Fruit fly (Drosophila melanogaster) whole organism, pupa: ENCODE data around the gene Noa36.

Experiments
- CG10348 ChIP-seq: fragments of 200-800 bp; sonication (Bioruptor generic); IDR thresholded peaks from 2 replicates; pipeline ENCODE4 v1.3.6; 2022; ENCODE audit warnings: missing biosample characterization, missing genetic modification characterization
- CG12605 ChIP-seq: fragments of 200-800 bp; sonication (Bioruptor generic); IDR thresholded peaks from 2 replicates; pipeline ENCODE4 v1.3.6; 2022; ENCODE audit warnings: missing biosample characterization, missing genetic modification characterization
- CG13204 ChIP-seq: fragments of 200-800 bp; sonication (Bioruptor generic); optimal IDR thresholded peaks from 2 replicates; lab custom pipeline; 2018; ENCODE audit warnings: missing biosample characterization, mild to moderate bottlenecking, missing genetic modification characterization, moderate library complexity
- CG14655 ChIP-seq: fragments of 200-800 bp; sonication (Bioruptor generic); optimal IDR thresholded peaks from 3 replicates; lab custom pipeline; 2017; ENCODE audit warnings: mild to moderate bottlenecking, missing biosample characterization, missing genetic modification reagents, missing genetic modification characterization
- CG15710 ChIP-seq: fragments of 200-800 bp; sonication (Bioruptor generic); optimal IDR thresholded peaks from 2 replicates; lab custom pipeline; 2018; ENCODE audit warnings: missing biosample characterization, mild to moderate bottlenecking, missing genetic modification characterization, moderate library complexity
- CG17806 ChIP-seq: fragments of 200-800 bp; sonication (Bioruptor generic); optimal IDR thresholded peaks from 2 replicates; lab custom pipeline; 2018; ENCODE audit warnings: missing biosample characterization, mild to moderate bottlenecking, missing genetic modification characterization, moderate library complexity
- CG32121 ChIP-seq: fragments of 200-800 bp; sonication (Bioruptor generic); IDR thresholded peaks from 2 replicates; pipeline ENCODE4 v1.3.6; 2022; ENCODE audit warnings: missing biosample characterization, missing genetic modification characterization
- CG34367 ChIP-seq: fragments of 200-800 bp; sonication (Bioruptor generic); optimal IDR thresholded peaks from 2 replicates; lab custom pipeline; 2018; ENCODE audit warnings: missing biosample characterization, mild to moderate bottlenecking, missing genetic modification characterization
- CG4496 ChIP-seq: fragments of 200-800 bp; sonication (Bioruptor generic); IDR thresholded peaks from 3 replicates; pipeline ENCODE4 v1.3.6; 2022; ENCODE audit warnings: missing biosample characterization, missing genetic modification characterization
- CG8159 ChIP-seq: fragments of 200-800 bp; sonication (Bioruptor generic); optimal IDR thresholded peaks from 3 replicates; lab custom pipeline; 2018; ENCODE audit warnings: missing biosample characterization, mild to moderate bottlenecking, missing genetic modification characterization, moderate library complexity
- CG8301 ChIP-seq: fragments of 200-800 bp; sonication (Bioruptor generic); optimal IDR thresholded peaks from 2 replicates; lab custom pipeline; 2018; ENCODE audit warnings: missing biosample characterization, mild to moderate bottlenecking, missing genetic modification characterization
- CG9948 ChIP-seq: fragments of 200-800 bp; sonication (Bioruptor generic); optimal IDR thresholded peaks from 2 replicates; lab custom pipeline; 2018; ENCODE audit warnings: missing biosample characterization, mild to moderate bottlenecking, missing genetic modification characterization, moderate library complexity
- D1 ChIP-seq: fragments of 200-800 bp; sonication (Bioruptor generic); optimal IDR thresholded peaks from 2 replicates; lab custom pipeline; 2018; ENCODE audit warnings: missing biosample characterization, mild to moderate bottlenecking, missing genetic modification characterization, moderate library complexity
- EcR ChIP-seq: fragments of 200-800 bp; sonication (Bioruptor generic); optimal IDR thresholded peaks from 3 replicates; lab custom pipeline; 2019; ENCODE audit warnings: missing biosample characterization, missing genetic modification characterization, mild to moderate bottlenecking, moderate library complexity, missing genetic modification reagents
- Ets98B ChIP-seq: fragments of 200-800 bp; sonication (Bioruptor generic); IDR thresholded peaks from 2 replicates; pipeline ENCODE4 v1.3.6; 2022; ENCODE audit warnings: missing biosample characterization, missing genetic modification characterization
- Pif1A ChIP-seq: fragments of 200-800 bp; sonication (Bioruptor generic); optimal IDR thresholded peaks from 3 replicates; lab custom pipeline; 2016; ENCODE audit warnings: missing biosample characterization, missing genetic modification characterization
- Pif1B ChIP-seq: fragments of 200-800 bp; sonication (Bioruptor generic); optimal IDR thresholded peaks from 3 replicates; lab custom pipeline; 2016; ENCODE audit warnings: missing biosample characterization, missing genetic modification characterization
- Snoo ChIP-seq: fragments of 200-800 bp; sonication (Bioruptor generic); optimal IDR thresholded peaks from 3 replicates; lab custom pipeline; 2017; ENCODE audit warnings: missing biosample characterization, mild to moderate bottlenecking, missing genetic modification characterization, inconsistent platforms
- fd96Ca ChIP-seq: fragments of 200-800 bp; sonication (Bioruptor generic); IDR thresholded peaks from 3 replicates; pipeline ENCODE4 v1.3.6; 2022; ENCODE audit warnings: missing biosample characterization, missing genetic modification characterization
- gl ChIP-seq: fragments of 200-800 bp; sonication (Bioruptor generic); optimal IDR thresholded peaks from 2 replicates; lab custom pipeline; 2018; ENCODE audit warnings: missing biosample characterization, mild to moderate bottlenecking, missing genetic modification characterization
- rn ChIP-seq: fragments of 200-800 bp; sonication (Bioruptor generic); IDR thresholded peaks from 2 replicates; pipeline ENCODE4 v1.3.6; 2022; ENCODE audit warnings: missing biosample characterization, missing genetic modification characterization

Noa36 gene

DNA sequence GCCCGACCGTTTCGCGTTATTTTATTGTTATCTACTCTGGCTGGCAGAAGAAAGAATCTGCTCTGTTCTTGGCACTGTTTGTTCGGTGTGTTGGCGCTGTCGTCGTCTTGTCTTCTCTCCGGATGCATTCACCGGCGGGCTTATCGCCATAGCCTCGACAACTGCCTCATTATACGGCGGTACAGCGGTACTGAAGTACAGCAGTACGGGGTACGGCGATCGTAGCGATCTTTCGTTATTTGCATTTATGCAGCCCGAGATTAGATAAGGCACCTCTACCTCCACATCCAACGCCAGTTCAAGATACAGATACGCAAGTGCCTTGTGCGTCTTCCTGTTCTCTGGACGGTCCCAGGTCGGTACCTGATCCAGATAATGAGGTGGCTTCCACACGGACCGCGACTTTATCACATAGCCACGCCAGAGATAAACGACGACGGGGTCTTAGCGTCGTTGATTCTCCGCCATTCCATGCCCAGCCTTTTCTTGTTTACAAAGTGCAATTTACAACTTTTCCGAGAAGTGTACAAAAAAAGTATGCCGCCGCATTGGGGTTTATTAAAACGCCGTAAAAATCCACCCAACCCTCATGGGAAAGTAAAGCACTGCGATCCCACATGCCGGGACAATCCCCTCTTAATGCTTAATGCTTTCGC, 30.9 kb downstream of the Noa36 start:
- TF ChIP-seq CG10348 (GFP tag; lab: Robert Waterston, UW) (no peak), rn (GFP tag; lab: Robert Waterston, UW) (no peak), CG12605 (GFP tag; lab: Robert Waterston, UW) (no peak)

DNA sequence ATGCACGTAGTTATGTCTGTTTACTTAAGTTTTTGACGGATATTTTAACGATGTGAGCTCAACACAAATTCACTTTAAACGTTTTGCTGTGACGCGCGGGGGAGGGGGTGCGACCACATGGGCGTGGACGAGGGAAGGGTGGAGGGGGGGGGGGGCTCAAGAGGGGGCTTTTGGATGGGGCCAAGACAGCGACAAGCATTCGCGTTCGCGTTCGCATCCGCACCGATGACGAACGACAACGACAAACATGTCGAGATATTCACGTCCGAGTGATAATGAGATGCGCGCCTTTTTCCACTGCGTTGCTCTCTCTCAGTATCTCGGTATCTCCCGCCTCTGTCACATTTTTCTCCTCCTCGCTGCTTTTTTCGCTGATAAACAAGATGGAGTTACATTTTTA, 35.6 kb downstream of the Noa36 start:
- no peak for TF ChIP-seq CG10348 (GFP tag; lab: Robert Waterston, UW)
- no peak for TF ChIP-seq CG34367 (tag; lab: Kevin White, UChicago)
- TF ChIP-seq EcR (GFP tag; lab: Kevin White, UChicago), result no peak
- no peak for TF ChIP-seq CG9948 (tag; lab: Kevin White, UChicago)
- TF ChIP-seq Ets98B (GFP tag; lab: Robert Waterston, UW), result no peak
- TF ChIP-seq CG15710 (tag; lab: Kevin White, UChicago), result no peak
- TF ChIP-seq CG32121 (GFP tag; lab: Robert Waterston, UW), result no peak
- no peak for TF ChIP-seq CG17806 (tag; lab: Kevin White, UChicago)
- no peak for TF ChIP-seq CG4496
- no peak for TF ChIP-seq D1 (tag; lab: Kevin White, UChicago)
- TF ChIP-seq CG13204 (GFP tag; lab: Kevin White, UChicago), result no peak
- no peak for TF ChIP-seq rn (GFP tag; lab: Robert Waterston, UW)
- no peak for TF ChIP-seq Pif1B (GFP tag; lab: Kevin White, UChicago)
- TF ChIP-seq fd96Ca (GFP tag; lab: Robert Waterston, UW), result no peak
- no peak for TF ChIP-seq CG8159 (tag; lab: Kevin White, UChicago)
- TF ChIP-seq CG8301, result no peak
- no peak for TF ChIP-seq CG14655 (GFP tag; lab: Kevin White, UChicago)
- TF ChIP-seq Pif1A (GFP tag; lab: Kevin White, UChicago), result no peak
- no peak for TF ChIP-seq Snoo (tag; lab: Kevin White, UChicago)
- TF ChIP-seq gl (tag; lab: Kevin White, UChicago), result no peak

- TF ChIP-seq EcR (GFP tag; lab: Kevin White, UChicago) (no peak), Ets98B (GFP tag; lab: Robert Waterston, UW) (no peak), CG17806 (tag; lab: Kevin White, UChicago) (no peak), Pif1B (GFP tag; lab: Kevin White, UChicago) (peak; percentile 3), CG14655 (GFP tag; lab: Kevin White, UChicago) (peak; percentile 14), Snoo (tag; lab: Kevin White, UChicago) (no peak)
Observed at dm6 chr3R:28562654-28563198, 36.4 kb downstream of the Noa36 start.

DNA sequence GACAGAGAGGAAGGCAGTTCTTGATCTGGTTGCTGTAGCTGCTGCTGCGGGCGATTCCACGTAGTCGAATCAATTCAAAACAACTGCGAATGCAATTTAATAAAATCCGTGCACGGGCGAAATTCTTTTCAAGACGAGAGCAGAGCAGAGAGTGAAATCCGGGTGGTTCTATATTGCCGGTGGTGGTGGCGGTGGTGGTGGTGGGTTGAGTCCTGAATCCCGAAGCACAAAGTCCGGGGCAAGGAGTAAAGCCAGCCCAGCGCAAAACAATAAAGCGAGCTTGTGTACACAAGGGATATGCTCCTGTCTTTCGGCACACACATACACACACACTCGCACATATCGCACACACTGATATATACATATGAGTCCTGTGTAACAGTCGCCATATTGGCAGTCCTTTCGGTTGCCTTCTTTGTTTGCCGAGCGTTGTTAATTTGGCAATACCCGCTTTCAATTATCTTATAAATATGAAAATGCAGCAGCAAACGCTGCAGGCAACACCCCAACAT, 37.7 kb downstream of the Noa36 start:
- TF ChIP-seq EcR (GFP tag; lab: Kevin White, UChicago) (no peak), CG4496 (no peak), CG13204 (GFP tag; lab: Kevin White, UChicago) (no peak), fd96Ca (GFP tag; lab: Robert Waterston, UW) (no peak), D1 (tag; lab: Kevin White, UChicago) (no peak), Snoo (tag; lab: Kevin White, UChicago) (no peak), CG17806 (tag; lab: Kevin White, UChicago) (no peak), Pif1B (GFP tag; lab: Kevin White, UChicago) (no peak), Ets98B (GFP tag; lab: Robert Waterston, UW) (no peak), CG14655 (GFP tag; lab: Kevin White, UChicago) (no peak), CG34367 (tag; lab: Kevin White, UChicago) (no peak), CG10348 (GFP tag; lab: Robert Waterston, UW) (no peak), rn (GFP tag; lab: Robert Waterston, UW) (no peak), CG9948 (tag; lab: Kevin White, UChicago) (no peak), CG32121 (GFP tag; lab: Robert Waterston, UW) (no peak), CG8301 (no peak), CG12605 (GFP tag; lab: Robert Waterston, UW) (no peak), CG15710 (tag; lab: Kevin White, UChicago) (no peak), gl (tag; lab: Kevin White, UChicago) (no peak), CG8159 (tag; lab: Kevin White, UChicago) (no peak)

- TF ChIP-seq Snoo (tag; lab: Kevin White, UChicago), result peak; percentile 7
- no peak for TF ChIP-seq D1 (tag; lab: Kevin White, UChicago)
Observed at dm6 chr3R:28558801-28559200, 40.3 kb downstream of the Noa36 start.

- TF ChIP-seq CG17806 (tag; lab: Kevin White, UChicago), result no peak
- TF ChIP-seq CG12605 (GFP tag; lab: Robert Waterston, UW), result no peak
- no peak for TF ChIP-seq D1 (tag; lab: Kevin White, UChicago)
- no peak for TF ChIP-seq CG4496
- no peak for TF ChIP-seq Ets98B (GFP tag; lab: Robert Waterston, UW)
- TF ChIP-seq, all 21 proteins: peak for 0
Observed at dm6 chr3R:28556385-28556784, 42.7 kb downstream of the Noa36 start.
